Worm (Caenorhabditis elegans) whole organism, L2 larva: Measurements from ENCODE around the gene dpf-6.

ENCODE experiments used
- R02D3.7 ChIP-seq: fragments of 150-350 bp; optimal IDR thresholded peaks from 2 replicates; lab custom pipeline; 2014; ENCODE audit warnings: missing biosample characterization, missing genetic modification characterization
- ceh-82 ChIP-seq: fragments of 150-350 bp; optimal IDR thresholded peaks from 2 replicates; lab custom pipeline; 2014; ENCODE audit warnings: missing biosample characterization, missing genetic modification characterization
- elt-1 ChIP-seq: fragments of 150-350 bp; optimal IDR thresholded peaks from 2 replicates; lab custom pipeline; 2014; ENCODE audit warnings: missing biosample characterization, missing genetic modification characterization
- fos-1 ChIP-seq: fragments of 150-350 bp; optimal IDR thresholded peaks from 2 replicates; lab custom pipeline; 2014; ENCODE audit warnings: missing biosample characterization, missing genetic modification characterization
- lsy-2 ChIP-seq, 2 experiments: fragments of 150-350 bp in 1 of 2; sonication (generic microtip) in 1 of 2; optimal IDR thresholded peaks; 2 replicates each; lab custom pipeline; 2014 to 2017; ENCODE audit warnings: missing biosample characterization in 2 of 2, missing genetic modification characterization in 2 of 2
- mab-5 ChIP-seq: fragments of 150-350 bp; optimal IDR thresholded peaks from 2 replicates; lab custom pipeline; 2014; ENCODE audit warnings: missing biosample characterization, missing genetic modification characterization
- mdl-1 ChIP-seq, 2 experiments: fragments of 150-350 bp in 1 of 2; sonication (generic microtip) in 1 of 2; optimal IDR thresholded peaks; 2 replicates each; lab custom pipeline; 2017; ENCODE audit warnings: missing biosample characterization in 2 of 2, missing genetic modification characterization in 2 of 2
- nhr-237 ChIP-seq: fragments of 150-350 bp; optimal IDR thresholded peaks from 2 replicates; lab custom pipeline; 2014; ENCODE audit warnings: missing biosample characterization, missing genetic modification characterization
- snpc-4 ChIP-seq: fragments of 150-350 bp; optimal IDR thresholded peaks from 2 replicates; lab custom pipeline; 2014; ENCODE audit warnings: missing biosample characterization, missing genetic modification characterization
- unc-62 ChIP-seq: fragments of 150-350 bp; optimal IDR thresholded peaks from 2 replicates; lab custom pipeline; 2014; ENCODE audit warnings: missing biosample characterization, missing genetic modification reagents, missing genetic modification characterization
- ztf-11 ChIP-seq: sonication (generic microtip); optimal IDR thresholded peaks from 2 replicates; lab custom pipeline; 2017; ENCODE audit warnings: missing biosample characterization, missing genetic modification characterization
- ztf-4 ChIP-seq: fragments of 150-350 bp; optimal IDR thresholded peaks from 2 replicates; lab custom pipeline; 2014; ENCODE audit warnings: missing biosample characterization, missing genetic modification characterization

DNA sequence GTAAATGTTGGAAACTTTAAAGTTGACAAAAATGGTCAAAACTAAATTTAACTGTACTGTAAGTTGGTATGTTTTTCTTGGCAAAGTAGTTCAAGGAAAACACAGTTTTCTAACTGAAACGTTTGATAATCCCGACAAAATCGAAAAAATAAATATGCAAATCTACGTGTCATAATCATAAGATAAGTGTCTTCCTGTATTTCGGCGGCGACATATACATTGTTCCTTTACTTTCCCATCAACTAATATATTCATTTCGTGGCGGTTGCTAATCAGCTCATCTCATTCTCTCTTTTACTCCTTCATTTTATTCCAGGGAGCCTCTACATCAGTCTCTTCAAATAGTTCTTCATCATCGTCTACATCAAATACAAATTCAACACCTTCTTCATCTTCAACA lies 29.8 kb downstream of the dpf-6 start:
- TF ChIP-seq snpc-4 (tag; lab: Kevin White, UChicago) = no peak
- TF ChIP-seq mab-5 (tag; lab: Kevin White, UChicago) = no peak
- no peak for TF ChIP-seq ztf-4 (tag; lab: Kevin White, UChicago)
- TF ChIP-seq fos-1 (tag; lab: Kevin White, UChicago) = no peak
- no peak for TF ChIP-seq mdl-1 (tag; optimal IDR thresholded peaks at IDR 0.05; lab: Kevin White, UChicago)
- no peak for TF ChIP-seq R02D3.7 (tag; lab: Kevin White, UChicago)
- TF ChIP-seq ceh-82 (tag; lab: Kevin White, UChicago) = no peak
- TF ChIP-seq elt-1 (tag; lab: Kevin White, UChicago) = no peak
- no peak for TF ChIP-seq lsy-2 (tag; optimal IDR thresholded peaks at IDR 0.05; lab: Kevin White, UChicago)
- TF ChIP-seq nhr-237 (tag; lab: Kevin White, UChicago) = no peak
- no peak for TF ChIP-seq ztf-11
- TF ChIP-seq unc-62 (GFP tag; lab: Kevin White, UChicago) = no peak
